Fruit fly (Drosophila melanogaster) whole organism, pupa: ENCODE data around the gene CG15141.
A peak's percentile ranks its signal among the peaks of the same experiment; 100 is the strongest.

Experiments used
- CG10348 ChIP-seq: fragments of 200-800 bp; sonication (Bioruptor generic); IDR thresholded peaks from 2 replicates; pipeline ENCODE4 v1.3.6; 2022; ENCODE audit warnings: missing biosample characterization, missing genetic modification characterization
- CG12605 ChIP-seq: fragments of 200-800 bp; sonication (Bioruptor generic); IDR thresholded peaks from 2 replicates; pipeline ENCODE4 v1.3.6; 2022; ENCODE audit warnings: missing biosample characterization, missing genetic modification characterization
- CG13204 ChIP-seq: fragments of 200-800 bp; sonication (Bioruptor generic); optimal IDR thresholded peaks from 2 replicates; lab custom pipeline; 2018; ENCODE audit warnings: missing biosample characterization, mild to moderate bottlenecking, missing genetic modification characterization, moderate library complexity
- CG14655 ChIP-seq: fragments of 200-800 bp; sonication (Bioruptor generic); optimal IDR thresholded peaks from 3 replicates; lab custom pipeline; 2017; ENCODE audit warnings: mild to moderate bottlenecking, missing biosample characterization, missing genetic modification reagents, missing genetic modification characterization
- CG15710 ChIP-seq: fragments of 200-800 bp; sonication (Bioruptor generic); optimal IDR thresholded peaks from 2 replicates; lab custom pipeline; 2018; ENCODE audit warnings: missing biosample characterization, mild to moderate bottlenecking, missing genetic modification characterization, moderate library complexity
- CG17806 ChIP-seq: fragments of 200-800 bp; sonication (Bioruptor generic); optimal IDR thresholded peaks from 2 replicates; lab custom pipeline; 2018; ENCODE audit warnings: missing biosample characterization, mild to moderate bottlenecking, missing genetic modification characterization, moderate library complexity
- CG32121 ChIP-seq: fragments of 200-800 bp; sonication (Bioruptor generic); IDR thresholded peaks from 2 replicates; pipeline ENCODE4 v1.3.6; 2022; ENCODE audit warnings: missing biosample characterization, missing genetic modification characterization
- CG34367 ChIP-seq: fragments of 200-800 bp; sonication (Bioruptor generic); optimal IDR thresholded peaks from 2 replicates; lab custom pipeline; 2018; ENCODE audit warnings: missing biosample characterization, mild to moderate bottlenecking, missing genetic modification characterization
- CG4496 ChIP-seq: fragments of 200-800 bp; sonication (Bioruptor generic); IDR thresholded peaks from 3 replicates; pipeline ENCODE4 v1.3.6; 2022; ENCODE audit warnings: missing biosample characterization, missing genetic modification characterization
- CG8159 ChIP-seq: fragments of 200-800 bp; sonication (Bioruptor generic); optimal IDR thresholded peaks from 3 replicates; lab custom pipeline; 2018; ENCODE audit warnings: missing biosample characterization, mild to moderate bottlenecking, missing genetic modification characterization, moderate library complexity
- CG8301 ChIP-seq: fragments of 200-800 bp; sonication (Bioruptor generic); optimal IDR thresholded peaks from 2 replicates; lab custom pipeline; 2018; ENCODE audit warnings: missing biosample characterization, mild to moderate bottlenecking, missing genetic modification characterization
- CG9948 ChIP-seq: fragments of 200-800 bp; sonication (Bioruptor generic); optimal IDR thresholded peaks from 2 replicates; lab custom pipeline; 2018; ENCODE audit warnings: missing biosample characterization, mild to moderate bottlenecking, missing genetic modification characterization, moderate library complexity
- D1 ChIP-seq: fragments of 200-800 bp; sonication (Bioruptor generic); optimal IDR thresholded peaks from 2 replicates; lab custom pipeline; 2018; ENCODE audit warnings: missing biosample characterization, mild to moderate bottlenecking, missing genetic modification characterization, moderate library complexity
- EcR ChIP-seq: fragments of 200-800 bp; sonication (Bioruptor generic); optimal IDR thresholded peaks from 3 replicates; lab custom pipeline; 2019; ENCODE audit warnings: missing biosample characterization, missing genetic modification characterization, mild to moderate bottlenecking, moderate library complexity, missing genetic modification reagents
- Ets98B ChIP-seq: fragments of 200-800 bp; sonication (Bioruptor generic); IDR thresholded peaks from 2 replicates; pipeline ENCODE4 v1.3.6; 2022; ENCODE audit warnings: missing biosample characterization, missing genetic modification characterization
- Pif1A ChIP-seq: fragments of 200-800 bp; sonication (Bioruptor generic); optimal IDR thresholded peaks from 3 replicates; lab custom pipeline; 2016; ENCODE audit warnings: missing biosample characterization, missing genetic modification characterization
- Pif1B ChIP-seq: fragments of 200-800 bp; sonication (Bioruptor generic); optimal IDR thresholded peaks from 3 replicates; lab custom pipeline; 2016; ENCODE audit warnings: missing biosample characterization, missing genetic modification characterization
- Snoo ChIP-seq: fragments of 200-800 bp; sonication (Bioruptor generic); optimal IDR thresholded peaks from 3 replicates; lab custom pipeline; 2017; ENCODE audit warnings: missing biosample characterization, mild to moderate bottlenecking, missing genetic modification characterization, inconsistent platforms
- fd96Ca ChIP-seq: fragments of 200-800 bp; sonication (Bioruptor generic); IDR thresholded peaks from 3 replicates; pipeline ENCODE4 v1.3.6; 2022; ENCODE audit warnings: missing biosample characterization, missing genetic modification characterization
- gl ChIP-seq: fragments of 200-800 bp; sonication (Bioruptor generic); optimal IDR thresholded peaks from 2 replicates; lab custom pipeline; 2018; ENCODE audit warnings: missing biosample characterization, mild to moderate bottlenecking, missing genetic modification characterization
- rn ChIP-seq: fragments of 200-800 bp; sonication (Bioruptor generic); IDR thresholded peaks from 2 replicates; pipeline ENCODE4 v1.3.6; 2022; ENCODE audit warnings: missing biosample characterization, missing genetic modification characterization

The CG15141 gene

dm6 chr2L:17377818-17378217 is 32.6 kb upstream of the CG15141 start:
- TF ChIP-seq CG12605 = no peak
- no peak for TF ChIP-seq D1
- TF ChIP-seq CG15710 (tag; lab: Kevin White, UChicago) = no peak
- no peak for TF ChIP-seq Pif1B (GFP tag; lab: Kevin White, UChicago)
- no peak for TF ChIP-seq CG4496 (GFP tag; lab: Robert Waterston, UW)
- TF ChIP-seq EcR (GFP tag; lab: Kevin White, UChicago) = no peak
- no peak for TF ChIP-seq CG32121 (GFP tag; lab: Robert Waterston, UW)
- no peak for TF ChIP-seq rn (GFP tag; lab: Robert Waterston, UW)
- no peak for TF ChIP-seq gl (tag; lab: Kevin White, UChicago)
- no peak for TF ChIP-seq CG34367 (tag; lab: Kevin White, UChicago)
- no peak for TF ChIP-seq fd96Ca (GFP tag; lab: Robert Waterston, UW)
- no peak for TF ChIP-seq CG9948 (tag; lab: Kevin White, UChicago)
- no peak for TF ChIP-seq CG17806 (tag; lab: Kevin White, UChicago)
- no peak for TF ChIP-seq CG10348 (GFP tag; lab: Robert Waterston, UW)
- no peak for TF ChIP-seq Ets98B (GFP tag; lab: Robert Waterston, UW)
- no peak for TF ChIP-seq CG8301 (tag; lab: Kevin White, UChicago)

dm6 chr2L:17378767-17379301 is 31.6 kb upstream of the CG15141 start:
- TF ChIP-seq CG12605 = peak; percentile 84
- TF ChIP-seq CG9948 (tag; lab: Kevin White, UChicago) = peak; percentile 59
- TF ChIP-seq CG4496 (GFP tag; lab: Robert Waterston, UW) = peak; percentile 94
- TF ChIP-seq rn (GFP tag; lab: Robert Waterston, UW) = peak; percentile 51; the same call in 1 of the 2 replicates
- TF ChIP-seq CG8159 (tag; lab: Kevin White, UChicago) = peak; percentile 67
- peak; percentile 46 for TF ChIP-seq Snoo (tag; lab: Kevin White, UChicago)
- TF ChIP-seq CG14655 (GFP tag; lab: Kevin White, UChicago) = peak; percentile 86
- TF ChIP-seq gl (tag; lab: Kevin White, UChicago) = peak; percentile 45
- peak; percentile 60 for TF ChIP-seq CG17806 (tag; lab: Kevin White, UChicago)
- no peak for TF ChIP-seq D1
- peak; percentile 84 for TF ChIP-seq CG32121 (GFP tag; lab: Robert Waterston, UW)
- no peak for TF ChIP-seq EcR (GFP tag; lab: Kevin White, UChicago)
- 0 out of 3 replicates have a peak, but pooled peaks have one; percentile 42 for TF ChIP-seq fd96Ca (GFP tag; lab: Robert Waterston, UW)
- TF ChIP-seq CG8301 (tag; lab: Kevin White, UChicago) = peak; percentile 82
- peak; percentile 71 for TF ChIP-seq CG15710 (tag; lab: Kevin White, UChicago)
- peak; percentile 74 for TF ChIP-seq Pif1A
- peak; percentile 89 for TF ChIP-seq Ets98B (GFP tag; lab: Robert Waterston, UW)
- TF ChIP-seq CG34367 (tag; lab: Kevin White, UChicago) = peak; percentile 63
- peak; percentile 66 for TF ChIP-seq Pif1B (GFP tag; lab: Kevin White, UChicago)
- TF ChIP-seq CG10348 (GFP tag; lab: Robert Waterston, UW) = peak; percentile 67; the same call in 1 of the 2 replicates
- peak; percentile 3 for TF ChIP-seq CG13204

- TF ChIP-seq CG8159 (tag; lab: Kevin White, UChicago) = peak; percentile 20
- TF ChIP-seq fd96Ca (GFP tag; lab: Robert Waterston, UW) = no peak
- TF ChIP-seq D1 = no peak
- TF ChIP-seq CG12605 = no peak
- peak; percentile 66 for TF ChIP-seq Pif1B (GFP tag; lab: Kevin White, UChicago)
- peak; percentile 16; the same call in 1 of the 2 replicates for TF ChIP-seq CG32121 (GFP tag; lab: Robert Waterston, UW)
- TF ChIP-seq rn (GFP tag; lab: Robert Waterston, UW) = peak; percentile 19; the same call in 1 of the 2 replicates
- peak; percentile 56 for TF ChIP-seq Pif1A
- TF ChIP-seq Ets98B (GFP tag; lab: Robert Waterston, UW) = peak; percentile 25; the same call in 1 of the 2 replicates
- peak; percentile 14 for TF ChIP-seq CG17806 (tag; lab: Kevin White, UChicago)
- peak; percentile 61; the same call in 2 of the 3 replicates for TF ChIP-seq CG4496 (GFP tag; lab: Robert Waterston, UW)
- peak; percentile 54 for TF ChIP-seq CG34367 (tag; lab: Kevin White, UChicago)
- peak; percentile 21 for TF ChIP-seq CG15710 (tag; lab: Kevin White, UChicago)
- TF ChIP-seq CG8301 (tag; lab: Kevin White, UChicago) = no peak
- no peak for TF ChIP-seq CG9948 (tag; lab: Kevin White, UChicago)
- no peak for TF ChIP-seq CG10348 (GFP tag; lab: Robert Waterston, UW)
- no peak for TF ChIP-seq Snoo (tag; lab: Kevin White, UChicago)
- peak; percentile 78 for TF ChIP-seq gl (tag; lab: Kevin White, UChicago)
- TF ChIP-seq CG14655 (GFP tag; lab: Kevin White, UChicago) = peak; percentile 35
- peak; percentile 74 for TF ChIP-seq CG13204
- TF ChIP-seq EcR (GFP tag; lab: Kevin White, UChicago) = peak; percentile 57
- TF ChIP-seq, all 21 proteins: peak for 14
These were observed 30.6 kb upstream of the CG15141 start for dm6 chr2L:17379844-17380243.

- TF ChIP-seq CG9948 (tag; lab: Kevin White, UChicago) (no peak), CG32121 (GFP tag; lab: Robert Waterston, UW) (no peak), CG34367 (tag; lab: Kevin White, UChicago) (no peak), EcR (GFP tag; lab: Kevin White, UChicago) (no peak), CG14655 (GFP tag; lab: Kevin White, UChicago) (no peak), Ets98B (GFP tag; lab: Robert Waterston, UW) (no peak), CG10348 (GFP tag; lab: Robert Waterston, UW) (no peak), CG15710 (tag; lab: Kevin White, UChicago) (no peak), CG8159 (tag; lab: Kevin White, UChicago) (no peak), Pif1B (GFP tag; lab: Kevin White, UChicago) (no peak), CG4496 (GFP tag; lab: Robert Waterston, UW) (no peak), fd96Ca (GFP tag; lab: Robert Waterston, UW) (no peak), CG17806 (tag; lab: Kevin White, UChicago) (no peak), CG8301 (tag; lab: Kevin White, UChicago) (no peak), CG12605 (no peak), D1 (no peak), gl (tag; lab: Kevin White, UChicago) (no peak)
These were observed 29.9 kb upstream of the CG15141 start for dm6 chr2L:17380508-17380907.
